Worm (Caenorhabditis elegans): ENCODE data around the gene ceh-84.

ce11 chrII:2045505-2045904 lies 44.9 kb upstream of the ceh-84 start, which contains the start of gene bath-24:
- TF ChIP-seq egl-18 (GFP tag; IDR thresholded peaks at IDR 0.05) (no peak), efl-1 (GFP tag; optimal IDR thresholded peaks at IDR 0.05) (no peak), B0035.1 (tag; optimal IDR thresholded peaks at IDR 0.05) (no peak), ama-1 (optimal IDR thresholded peaks at IDR 0.05) (no peak), ama-1 (GFP tag; optimal IDR thresholded peaks at IDR 0.05) (no peak), mes-4 (tag; optimal IDR thresholded peaks at IDR 0.05) (no peak), ztf-3 (GFP tag; optimal IDR thresholded peaks at IDR 0.05) (no peak), Y95B8A.8 (GFP tag; IDR thresholded peaks at IDR 0.05) (no peak), snpc-4 (GFP tag; optimal IDR thresholded peaks at IDR 0.05) (no peak), snpc-4 (tag; optimal IDR thresholded peaks at IDR 0.05) (no peak), ztf-28 (GFP tag; IDR thresholded peaks at IDR 0.05) (no peak)
